Worm (Caenorhabditis elegans): Measurements from ENCODE around the gene npr-10.
"Not testable (repeated sequence)": the region's sequence is repeated elsewhere in the genome, so short reads cannot be mapped to it uniquely, and the experiment has no call there.

The npr-10 gene

ce11 chrX:13046324-13046723 lies 13.8 kb upstream of the npr-10 start (continued):
- peak; percentile 71 for TF ChIP-seq lin-54 (GFP tag; optimal IDR thresholded peaks at IDR 0.05)
- TF ChIP-seq let-526 (GFP tag; IDR thresholded peaks at IDR 0.05), result peak; percentile 68
- peak; percentile 89 for TF ChIP-seq ceh-40 (GFP tag; IDR thresholded peaks at IDR 0.05)
- TF ChIP-seq egl-18 (GFP tag; IDR thresholded peaks at IDR 0.05), result peak; percentile 79; the same call in 1 of the 2 replicates
- peak; percentile 88 for TF ChIP-seq ztf-26 (tag; optimal IDR thresholded peaks at IDR 0.05)
- peak; percentile 76 for TF ChIP-seq K12H6.12 (tag; optimal IDR thresholded peaks at IDR 0.05)
- peak; percentile 86 for TF ChIP-seq lsy-27 (tag; optimal IDR thresholded peaks at IDR 0.05; ENCODE audit: borderline replicate concordance, insufficient read depth)
- not testable (repeated sequence) for TF ChIP-seq ama-1 (optimal IDR thresholded peaks at IDR 0.05); cebp-1 (tag; optimal IDR thresholded peaks at IDR 0.05)
- TF ChIP-seq ama-1 (GFP tag; optimal IDR thresholded peaks at IDR 0.05), result peak; percentile 78 to 89
- TF ChIP-seq F49E8.2 (tag; optimal IDR thresholded peaks at IDR 0.05; ENCODE audit: insufficient read depth), result peak; percentile 66
- TF ChIP-seq C17E4.6 (GFP tag; IDR thresholded peaks at IDR 0.05), result peak; percentile 55; the same call in 1 of the 2 replicates
- peak; percentile 89 for TF ChIP-seq hmg-20 (GFP tag; IDR thresholded peaks at IDR 0.05)
- peak; percentile 96 for TF ChIP-seq dox-1 (GFP tag; IDR thresholded peaks at IDR 0.05)
- peak; percentile 74 for TF ChIP-seq C06A6.2 (GFP tag; conservative IDR thresholded peaks at IDR 0.05)
- peak; percentile 70 for TF ChIP-seq attf-5 (GFP tag; optimal IDR thresholded peaks at IDR 0.05)
- peak; percentile 81 for TF ChIP-seq attf-6 (GFP tag; IDR thresholded peaks at IDR 0.05)
- peak in 1 of 3 experiments; percentile 72 for TF ChIP-seq lin-35 (GFP tag; optimal IDR thresholded peaks at IDR 0.05)
- peak; percentile 90 for TF ChIP-seq Y53G8AR.9 (GFP tag; conservative IDR thresholded peaks at IDR 0.05)
- peak; percentile 87 for TF ChIP-seq ceh-27 (GFP tag; optimal IDR thresholded peaks at IDR 0.05)
- TF ChIP-seq chd-7 (tag; optimal IDR thresholded peaks at IDR 0.05), result peak; percentile 91
- TF ChIP-seq ztf-6 (GFP tag; IDR thresholded peaks at IDR 0.05), result peak; percentile 9; the same call in 1 of the 2 replicates
- peak; percentile 94 for TF ChIP-seq ZK185.1 (tag; optimal IDR thresholded peaks at IDR 0.05; ENCODE audit: poor library complexity, severe bottlenecking)
- TF ChIP-seq cebp-1 (GFP tag; IDR thresholded peaks at IDR 0.05), result peak; percentile 76
- peak; percentile 88 for TF ChIP-seq B0035.1 (tag; optimal IDR thresholded peaks at IDR 0.05)
- peak; percentile 73 for TF ChIP-seq somi-1 (GFP tag; optimal IDR thresholded peaks at IDR 0.05)
- peak; percentile 66 for TF ChIP-seq tlf-1 (GFP tag; optimal IDR thresholded peaks at IDR 0.05)
- peak; percentile 83 for TF ChIP-seq mxl-1 (tag; optimal IDR thresholded peaks at IDR 0.05)
- TF ChIP-seq Y56A3A.18 (GFP tag; IDR thresholded peaks at IDR 0.05), result peak; percentile 94
- TF ChIP-seq T07F8.4 (tag; optimal IDR thresholded peaks at IDR 0.05), result peak; percentile 79
- 0 out of 2 replicates have a peak, but pooled peaks have one; percentile 51 for TF ChIP-seq hlh-26 (GFP tag; conservative IDR thresholded peaks at IDR 0.05)
- TF ChIP-seq ceh-91 (GFP tag; IDR thresholded peaks at IDR 0.05), result 0 out of 2 replicates have a peak, but pooled peaks have one; percentile 24
- TF ChIP-seq lin-26 (GFP tag; IDR thresholded peaks at IDR 0.05), result peak; percentile 96
- peak; percentile 96 for TF ChIP-seq hmg-1.2 (GFP tag; IDR thresholded peaks at IDR 0.05)
- TF ChIP-seq nhr-179 (tag; optimal IDR thresholded peaks at IDR 0.05), result peak; percentile 36
- TF ChIP-seq lir-1 (GFP tag; conservative IDR thresholded peaks at IDR 0.05), result peak; percentile 51
- peak; percentile 75 for TF ChIP-seq egl-44 (GFP tag; IDR thresholded peaks at IDR 0.05)
- 0 out of 2 replicates have a peak, but pooled peaks have one; percentile 74 for TF ChIP-seq nhr-120 (GFP tag; IDR thresholded peaks at IDR 0.05)
- peak; percentile 90 for TF ChIP-seq snpc-3.4 (tag; optimal IDR thresholded peaks at IDR 0.05)
- peak; percentile 84 for TF ChIP-seq gei-17 (GFP tag; optimal IDR thresholded peaks at IDR 0.05)
- TF ChIP-seq hrde-1 (tag; optimal IDR thresholded peaks at IDR 0.05; ENCODE audit: borderline replicate concordance), result peak; percentile 82
- peak; percentile 66 to 70 for TF ChIP-seq let-607 (tag; optimal IDR thresholded peaks at IDR 0.05)
- peak; percentile 82 for TF ChIP-seq mcd-1 (GFP tag; IDR thresholded peaks at IDR 0.05)
- TF ChIP-seq pbrm-1 (GFP tag; IDR thresholded peaks at IDR 0.05), result peak; percentile 94
- TF ChIP-seq nhr-90 (tag; optimal IDR thresholded peaks at IDR 0.05), result peak; percentile 91
- TF ChIP-seq rpc-1 (optimal IDR thresholded peaks at IDR 0.05), result peak; percentile 99
- TF ChIP-seq rpc-1 (tag; optimal IDR thresholded peaks at IDR 0.05), result peak; percentile 95
- peak; percentile 75 for TF ChIP-seq athp-1 (tag; optimal IDR thresholded peaks at IDR 0.05)
